6 worm cellular contexts compared by ENCODE assay signal in the genomic region with DNA sequence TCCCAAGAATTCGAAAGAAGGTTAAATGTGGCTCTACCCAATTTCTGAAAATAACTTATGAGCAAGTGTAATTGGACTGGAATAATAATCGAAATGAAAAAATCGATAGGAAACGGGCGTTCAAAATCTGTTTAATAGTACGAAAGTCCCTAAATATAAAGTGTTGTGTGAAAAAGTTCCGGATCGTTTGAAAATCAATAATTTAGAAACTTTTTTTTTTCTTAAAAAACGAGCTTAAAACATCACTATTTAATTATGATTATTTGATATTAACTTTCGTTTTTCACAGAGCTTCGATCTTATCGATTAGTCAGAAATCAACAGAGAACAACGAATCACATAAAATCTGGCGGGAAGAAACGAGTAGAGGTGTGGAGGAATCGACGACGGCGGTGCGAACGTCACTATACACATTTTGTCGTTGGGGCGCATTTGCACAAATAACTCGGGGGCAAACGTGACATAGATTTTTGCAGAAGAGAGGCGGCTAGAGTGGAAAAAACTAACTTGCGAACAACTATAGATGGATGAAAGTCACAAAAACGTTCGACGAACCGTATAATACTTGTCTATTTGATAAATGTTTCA.
TF ChIP-seq lines count a peak whose summit lies in the region.

A gene (minus strand): TSS at position 51 of the 588 bp plus-strand sequence.

TF ChIP-seq in whole organism, L1 larva, 84 proteins besides CTCF, POLR2A, EP300 and RAD21 (continues in another document):
- TF ChIP-seq blmp-1 (tag; optimal IDR thresholded peaks at IDR 0.05; lab: Kevin White, UChicago): no peak
- no peak for TF ChIP-seq ets-5 (GFP tag; IDR thresholded peaks at IDR 0.05; lab: Robert Waterston, UW)
- no peak for TF ChIP-seq vab-15 (tag; optimal IDR thresholded peaks at IDR 0.05; lab: Kevin White, UChicago)
- TF ChIP-seq lin-14 (GFP tag; optimal IDR thresholded peaks at IDR 0.05; lab: Kevin White, UChicago): peak; percentile 76
- peak in 1 of 2 experiments; percentile 49 for TF ChIP-seq lsy-2 (tag; optimal IDR thresholded peaks at IDR 0.05; lab: Kevin White, UChicago)
- TF ChIP-seq mdl-1 (tag; optimal IDR thresholded peaks at IDR 0.05; lab: Kevin White, UChicago): peak in 1 of 2 experiments; percentile 46
- no peak for TF ChIP-seq ceh-88 (GFP tag; IDR thresholded peaks at IDR 0.05; lab: Robert Waterston, UW)
- TF ChIP-seq unc-62 (GFP tag; optimal IDR thresholded peaks at IDR 0.05; lab: Kevin White, UChicago): no peak
- no peak for TF ChIP-seq aha-1 (tag; optimal IDR thresholded peaks at IDR 0.05; lab: Kevin White, UChicago)
- TF ChIP-seq mef-2 (tag; optimal IDR thresholded peaks at IDR 0.05; lab: Kevin White, UChicago): no peak
- TF ChIP-seq irx-1 (tag; optimal IDR thresholded peaks at IDR 0.05; lab: Kevin White, UChicago): no peak
- TF ChIP-seq nhr-47 (tag; optimal IDR thresholded peaks at IDR 0.05; lab: Kevin White, UChicago): no peak
- peak; percentile 26 for TF ChIP-seq fkh-8 (tag; optimal IDR thresholded peaks at IDR 0.05; lab: Kevin White, UChicago)
- no peak for TF ChIP-seq nhr-237 (tag; optimal IDR thresholded peaks at IDR 0.05; lab: Kevin White, UChicago)

TF ChIP-seq in whole organism, L2 larva, 48 proteins besides CTCF, POLR2A, EP300 and RAD21:
- TF ChIP-seq nhr-129 (tag; optimal IDR thresholded peaks at IDR 0.05; lab: Kevin White, UChicago) (peak; percentile 56), gmeb-1 (tag; optimal IDR thresholded peaks at IDR 0.05; lab: Kevin White, UChicago) (no peak), crh-2 (tag; optimal IDR thresholded peaks at IDR 0.05; lab: Kevin White, UChicago) (peak; percentile 30)
TF ChIP-seq in whole organism, L2 larva: peak in this region for 2.

TF ChIP-seq in whole organism, L3 larva, 47 proteins besides CTCF, POLR2A, EP300 and RAD21:
- no peak for TF ChIP-seq pqm-1 (tag; optimal IDR thresholded peaks at IDR 0.05; lab: Kevin White, UChicago)
- peak; percentile 30 for TF ChIP-seq lin-15B (tag; optimal IDR thresholded peaks at IDR 0.05; lab: Kevin White, UChicago)
- TF ChIP-seq nhr-25 (tag; optimal IDR thresholded peaks at IDR 0.05; lab: Kevin White, UChicago): peak; percentile 7

TF ChIP-seq in whole organism, L4 larva, 104 proteins besides CTCF, POLR2A, EP300 and RAD21 (continues in another document):
- peak; percentile 13 for TF ChIP-seq mes-2 (tag; optimal IDR thresholded peaks at IDR 0.05; lab: Kevin White, UChicago; ENCODE audit: poor library complexity, severe bottlenecking)
- no peak for TF ChIP-seq zag-1 (tag; optimal IDR thresholded peaks at IDR 0.05; lab: Kevin White, UChicago)
- TF ChIP-seq hlh-30 (tag; optimal IDR thresholded peaks at IDR 0.05; lab: Kevin White, UChicago; ENCODE audit: insufficient read depth): peak; percentile 79
- peak; percentile 79 for TF ChIP-seq aha-1 (tag; lab: Kevin White, UChicago)
- TF ChIP-seq mdl-1 (tag; optimal IDR thresholded peaks at IDR 0.05; lab: Kevin White, UChicago): peak in 1 of 2 experiments; percentile 25
- no peak for TF ChIP-seq daf-16 (GFP tag; optimal IDR thresholded peaks at IDR 0.05; lab: Kevin White, UChicago)
- no peak for TF ChIP-seq daf-16 (tag; optimal IDR thresholded peaks at IDR 0.05; lab: Kevin White, UChicago)
- TF ChIP-seq lir-3 (tag; optimal IDR thresholded peaks at IDR 0.05; lab: Kevin White, UChicago): no peak
- no peak for TF ChIP-seq nhr-25 (tag; optimal IDR thresholded peaks at IDR 0.05; lab: Kevin White, UChicago; ENCODE audit: borderline replicate concordance, insufficient read depth)
- TF ChIP-seq dpl-1 (GFP tag; optimal IDR thresholded peaks at IDR 0.05; lab: Kevin White, UChicago): peak; percentile 20
- no peak for TF ChIP-seq gei-8 (GFP tag; optimal IDR thresholded peaks at IDR 0.05; lab: Kevin White, UChicago)
- TF ChIP-seq lsy-2 (tag; optimal IDR thresholded peaks at IDR 0.05; lab: Kevin White, UChicago): peak in 1 of 2 experiments; percentile 56
- TF ChIP-seq F26F4.8 (GFP tag; conservative IDR thresholded peaks at IDR 0.05; lab: Robert Waterston, UW): no peak
- no peak for TF ChIP-seq rbr-2 (tag; optimal IDR thresholded peaks at IDR 0.05; lab: Kevin White, UChicago)
- peak; percentile 68 for TF ChIP-seq lin-38 (GFP tag; IDR thresholded peaks at IDR 0.05; lab: Robert Waterston, UW)
- no peak for TF ChIP-seq nhr-11 (tag; optimal IDR thresholded peaks at IDR 0.05; lab: Kevin White, UChicago)
- TF ChIP-seq mxl-3 (GFP tag; optimal IDR thresholded peaks at IDR 0.05; lab: Kevin White, UChicago): peak; percentile 37
- no peak for TF ChIP-seq F44E2.7 (GFP tag; IDR thresholded peaks at IDR 0.05; lab: Robert Waterston, UW)
- no peak for TF ChIP-seq daf-8 (GFP tag; IDR thresholded peaks at IDR 0.05; lab: Robert Waterston, UW)
- peak; percentile 23 for TF ChIP-seq mep-1 (tag; optimal IDR thresholded peaks at IDR 0.05; lab: Kevin White, UChicago)
- no peak for TF ChIP-seq pha-4 (GFP tag; IDR thresholded peaks at IDR 0.05; lab: Robert Waterston, UW)
- no peak for TF ChIP-seq pha-4 (tag; optimal IDR thresholded peaks at IDR 0.05; lab: Kevin White, UChicago)

TF ChIP-seq in whole organism, late embryonic, 69 proteins besides CTCF, POLR2A, EP300 and RAD21:
- TF ChIP-seq hlh-13 (GFP tag; optimal IDR thresholded peaks at IDR 0.05; lab: Kevin White, UChicago): no peak
- TF ChIP-seq hlh-30 (tag; optimal IDR thresholded peaks at IDR 0.05; lab: Kevin White, UChicago; ENCODE audit: insufficient read depth): peak; percentile 19
TF ChIP-seq in whole organism, late embryonic: peak in this region for 1.

TF ChIP-seq in whole organism, young adult, 124 proteins besides CTCF, POLR2A, EP300 and RAD21:
- TF ChIP-seq hmg-1.2 (GFP tag; IDR thresholded peaks at IDR 0.05; lab: Robert Waterston, UW): no peak
- no peak for TF ChIP-seq ztf-26 (tag; optimal IDR thresholded peaks at IDR 0.05; lab: Kevin White, UChicago)
- no peak for TF ChIP-seq B0336.3 (GFP tag; IDR thresholded peaks at IDR 0.05; lab: Robert Waterston, UW)
- peak; percentile 24 for TF ChIP-seq attf-5 (GFP tag; optimal IDR thresholded peaks at IDR 0.05; lab: Kevin White, UChicago)
- peak; percentile 35 for TF ChIP-seq mcd-1 (GFP tag; IDR thresholded peaks at IDR 0.05; lab: Robert Waterston, UW)
- peak in 1 of 2 experiments; percentile 11 for TF ChIP-seq let-607 (tag; optimal IDR thresholded peaks at IDR 0.05; lab: Kevin White, UChicago)
- peak; percentile 56 for TF ChIP-seq F23B12.7 (tag; optimal IDR thresholded peaks at IDR 0.05; lab: Kevin White, UChicago; ENCODE audit: insufficient read depth)
- no peak for TF ChIP-seq lsy-27 (tag; optimal IDR thresholded peaks at IDR 0.05; lab: Kevin White, UChicago; ENCODE audit: borderline replicate concordance, insufficient read depth)
- TF ChIP-seq K12H6.12 (tag; optimal IDR thresholded peaks at IDR 0.05; lab: Kevin White, UChicago): no peak
- no peak for TF ChIP-seq K11D2.4 (GFP tag; IDR thresholded peaks at IDR 0.05; lab: Robert Waterston, UW)
- peak; percentile 16 for TF ChIP-seq nhr-80 (tag; optimal IDR thresholded peaks at IDR 0.05; lab: Kevin White, UChicago)
- TF ChIP-seq F57A8.1 (GFP tag; optimal IDR thresholded peaks at IDR 0.05; lab: Kevin White, UChicago): no peak
- no peak for TF ChIP-seq zfh-2 (GFP tag; conservative IDR thresholded peaks at IDR 0.05; lab: Robert Waterston, UW)
- TF ChIP-seq tlf-1 (GFP tag; optimal IDR thresholded peaks at IDR 0.05; lab: Kevin White, UChicago): no peak
TF ChIP-seq in whole organism, young adult: peak in this region for 5.
